Fruit fly (Drosophila melanogaster) whole organism, embryonic: ENCODE results near the gene witty.

ENCODE experiments used
- Abd-B ChIP-seq: fragments of 200-800 bp; sonication (Bioruptor generic); optimal IDR thresholded peaks from 2 replicates; lab custom pipeline; 2018; ENCODE audit warnings: missing biosample characterization, mild to moderate bottlenecking, missing genetic modification characterization, moderate library complexity
- CG10147 ChIP-seq: fragments of 200-800 bp; sonication (Bioruptor generic); optimal IDR thresholded peaks from 2 replicates; lab custom pipeline; 2019; ENCODE audit warnings: missing biosample characterization, mild to moderate bottlenecking, missing genetic modification characterization, moderate library complexity
- CG10267 ChIP-seq: fragments of 200-800 bp; sonication (Bioruptor generic); optimal IDR thresholded peaks from 2 replicates; lab custom pipeline; 2018; ENCODE audit warnings: missing biosample characterization, mild to moderate bottlenecking, missing genetic modification characterization, moderate library complexity
- CG10462 ChIP-seq: fragments of 200-800 bp; sonication (Bioruptor generic); optimal IDR thresholded peaks from 2 replicates; lab custom pipeline; 2016; ENCODE audit warnings: missing biosample characterization, missing genetic modification characterization
- CG10959 ChIP-seq: fragments of 200-800 bp; sonication (Bioruptor generic); IDR thresholded peaks from 2 replicates; pipeline ENCODE4 v1.3.6; 2022; ENCODE audit warnings: missing biosample characterization, missing genetic modification characterization
- CG11085 ChIP-seq: fragments of 200-800 bp; sonication (Bioruptor generic); IDR thresholded peaks from 2 replicates; pipeline ENCODE4 v1.3.6; 2022; ENCODE audit warnings: missing biosample characterization, missing genetic modification characterization
- CG12942 ChIP-seq: fragments of 200-800 bp; sonication (Bioruptor generic); optimal IDR thresholded peaks from 3 replicates; lab custom pipeline; 2016; ENCODE audit warnings: missing biosample characterization, missing genetic modification characterization
- CG13624 ChIP-seq: fragments of 200-800 bp; sonication (Bioruptor generic); optimal IDR thresholded peaks from 2 replicates; lab custom pipeline; 2016; ENCODE audit warnings: missing biosample characterization, missing genetic modification characterization
- CG14014 ChIP-seq: fragments of 200-800 bp; sonication (Bioruptor generic); IDR thresholded peaks from 2 replicates; pipeline ENCODE4 v1.3.6; 2022; ENCODE audit warnings: missing biosample characterization, missing genetic modification characterization
- CG17186 ChIP-seq: fragments of 200-800 bp; sonication (Bioruptor generic); optimal IDR thresholded peaks from 3 replicates; lab custom pipeline; 2017; ENCODE audit warnings: missing biosample characterization, missing genetic modification reagents, missing genetic modification characterization
- CG18764 ChIP-seq: fragments of 200-800 bp; sonication (Bioruptor generic); optimal IDR thresholded peaks from 3 replicates; lab custom pipeline; 2016; ENCODE audit warnings: missing biosample characterization, missing genetic modification characterization
- CG31388 ChIP-seq: fragments of 200-800 bp; sonication (Bioruptor generic); optimal IDR thresholded peaks from 2 replicates; lab custom pipeline; 2016; ENCODE audit warnings: missing biosample characterization, missing genetic modification characterization
- CG34224 ChIP-seq: fragments of 200-800 bp; sonication (Bioruptor generic); IDR thresholded peaks from 3 replicates; pipeline ENCODE4 v1.3.6; 2022; ENCODE audit warnings: missing biosample characterization, missing genetic modification characterization; ENCODE audit not compliant: partially characterized antibody
- CG3995 ChIP-seq: fragments of 200-800 bp; sonication (Bioruptor generic); optimal IDR thresholded peaks from 3 replicates; lab custom pipeline; 2016; ENCODE audit warnings: missing biosample characterization, missing genetic modification characterization
- CG6765 ChIP-seq: fragments of 200-800 bp; sonication (Bioruptor generic); optimal IDR thresholded peaks from 3 replicates; lab custom pipeline; 2017; ENCODE audit warnings: missing biosample characterization, mild to moderate bottlenecking, missing genetic modification characterization
- CG7928 ChIP-seq: fragments of 200-800 bp; sonication (Bioruptor generic); optimal IDR thresholded peaks from 2 replicates; lab custom pipeline; 2017; ENCODE audit warnings: missing biosample characterization, mild to moderate bottlenecking, missing genetic modification characterization
- Doc3 ChIP-seq: fragments of 200-800 bp; sonication (Bioruptor generic); IDR thresholded peaks from 3 replicates; pipeline ENCODE4 v1.3.6; 2022; ENCODE audit warnings: missing biosample characterization, missing genetic modification characterization; ENCODE audit not compliant: partially characterized antibody
- Ets97D ChIP-seq: fragments of 200-800 bp; sonication (Bioruptor generic); optimal IDR thresholded peaks from 3 replicates; lab custom pipeline; 2016; ENCODE audit warnings: missing biosample characterization, missing genetic modification characterization
- Fer3 ChIP-seq: fragments of 200-800 bp; sonication (Bioruptor generic); optimal IDR thresholded peaks from 2 replicates; lab custom pipeline; 2018; ENCODE audit warnings: missing biosample characterization, mild to moderate bottlenecking, missing genetic modification characterization, moderate library complexity
- Gsc ChIP-seq: fragments of 200-800 bp; sonication (Bioruptor generic); IDR thresholded peaks from 2 replicates; pipeline ENCODE4 v1.3.6; 2022; ENCODE audit warnings: missing biosample characterization, missing genetic modification characterization
- Gug ChIP-seq: fragments of 200-800 bp; sonication (Bioruptor generic); IDR thresholded peaks from 4 replicates; pipeline ENCODE4 v1.3.6; 2022; ENCODE audit warnings: missing biosample characterization, missing genetic modification characterization
- H2.0 ChIP-seq: fragments of 200-800 bp; sonication (Bioruptor generic); IDR thresholded peaks from 2 replicates; pipeline ENCODE4 v1.3.6; 2022; ENCODE audit warnings: missing biosample characterization, missing genetic modification characterization
- HLH54F ChIP-seq: fragments of 200-800 bp; sonication (Bioruptor generic); optimal IDR thresholded peaks from 3 replicates; lab custom pipeline; 2016; ENCODE audit warnings: missing biosample characterization, missing genetic modification characterization
- Hmr ChIP-seq: fragments of 200-800 bp; sonication (Bioruptor generic); optimal IDR thresholded peaks from 3 replicates; lab custom pipeline; 2017; ENCODE audit warnings: mild to moderate bottlenecking, missing biosample characterization, missing genetic modification reagents, missing genetic modification characterization
- Jarid2 ChIP-seq: fragments of 200-800 bp; sonication (Bioruptor generic); optimal IDR thresholded peaks from 3 replicates; lab custom pipeline; 2017; ENCODE audit warnings: mild to moderate bottlenecking, missing biosample characterization, missing genetic modification reagents, missing genetic modification characterization
- MBD-R2 ChIP-seq: fragments of 200-800 bp; sonication (Bioruptor generic); IDR thresholded peaks from 2 replicates; pipeline ENCODE4 v1.3.6; 2022; ENCODE audit warnings: missing biosample characterization, missing genetic modification characterization
- NfI ChIP-seq: fragments of 200-800 bp; sonication (Bioruptor generic); optimal IDR thresholded peaks from 3 replicates; lab custom pipeline; 2018; ENCODE audit warnings: missing biosample characterization, mild to moderate bottlenecking, missing genetic modification characterization, moderate library complexity
- Sox100B ChIP-seq: fragments of 200-800 bp; sonication (Bioruptor generic); optimal IDR thresholded peaks from 3 replicates; lab custom pipeline; 2018; ENCODE audit warnings: missing biosample characterization, mild to moderate bottlenecking, missing genetic modification characterization
- Stat92E ChIP-seq, 3 experiments: fragments of >200 bp in 2 of 3; fragments of 200-800 bp in 1 of 3; sonication (Bioruptor generic) in 1 of 3; optimal IDR thresholded peaks; 2 replicates each; lab custom pipeline; 2017 to 2019; ENCODE audit warnings: missing biosample characterization in 3 of 3, missing genetic modification characterization in 3 of 3, mild to moderate bottlenecking in 1 of 3, moderate library complexity in 1 of 3
- Usf ChIP-seq: fragments of 200-800 bp; sonication (Bioruptor generic); optimal IDR thresholded peaks from 2 replicates; lab custom pipeline; 2017; ENCODE audit warnings: missing genotype, missing biosample characterization, missing genetic modification characterization
- Vsx1 ChIP-seq: fragments of 200-800 bp; sonication (Bioruptor generic); optimal IDR thresholded peaks from 2 replicates; lab custom pipeline; 2017; ENCODE audit warnings: missing biosample characterization, mild to moderate bottlenecking, missing genetic modification characterization, missing genetic modification reagents
- br ChIP-seq: fragments of >200 bp; optimal IDR thresholded peaks from 2 replicates; lab custom pipeline; 2017
- bsh ChIP-seq, 2 experiments: fragments of 200-800 bp; sonication (Bioruptor generic); optimal IDR thresholded peaks; 2 replicates each; lab custom pipeline; 2017 to 2018; ENCODE audit warnings: mild to moderate bottlenecking in 2 of 2, missing biosample characterization in 2 of 2, missing genetic modification characterization in 2 of 2, moderate library complexity in 1 of 2
- chif ChIP-seq, 2 experiments: fragments of 200-800 bp; sonication (Bioruptor generic); optimal IDR thresholded peaks; 3 replicates each; lab custom pipeline; 2016; ENCODE audit warnings: missing biosample characterization in 2 of 2, missing genetic modification characterization in 2 of 2
- da ChIP-seq: fragments of 200-800 bp; sonication (Bioruptor generic); optimal IDR thresholded peaks from 2 replicates; lab custom pipeline; 2016; ENCODE audit warnings: missing biosample characterization, missing genetic modification characterization
- dimm ChIP-seq: fragments of 200-800 bp; sonication (Bioruptor generic); IDR thresholded peaks from 2 replicates; pipeline ENCODE4 v1.3.6; 2022; ENCODE audit warnings: missing biosample characterization, missing genetic modification characterization
- ems ChIP-seq: fragments of 200-800 bp; sonication (Bioruptor generic); optimal IDR thresholded peaks from 3 replicates; lab custom pipeline; 2016; ENCODE audit warnings: missing biosample characterization, missing genetic modification characterization
- eyg ChIP-seq: fragments of 200-800 bp; sonication (Bioruptor generic); optimal IDR thresholded peaks from 3 replicates; lab custom pipeline; 2016; ENCODE audit warnings: missing biosample characterization, missing genetic modification characterization
- gcm ChIP-seq: fragments of 200-800 bp; sonication (Bioruptor generic); optimal IDR thresholded peaks from 2 replicates; lab custom pipeline; 2019; ENCODE audit warnings: missing biosample characterization, mild to moderate bottlenecking, missing genetic modification characterization, moderate library complexity
- kni ChIP-seq: fragments of 200-800 bp; sonication (Bioruptor generic); optimal IDR thresholded peaks from 3 replicates; lab custom pipeline; 2017; ENCODE audit warnings: mild to moderate bottlenecking, missing biosample characterization, missing genetic modification reagents, missing genetic modification characterization
- pita ChIP-seq: fragments of 200-800 bp; sonication (Bioruptor generic); optimal IDR thresholded peaks from 2 replicates; lab custom pipeline; 2017; ENCODE audit warnings: missing biosample characterization, mild to moderate bottlenecking, missing genetic modification characterization
- run ChIP-seq: fragments of 200-800 bp; sonication (Bioruptor generic); optimal IDR thresholded peaks from 3 replicates; lab custom pipeline; 2018; ENCODE audit warnings: missing biosample characterization, mild to moderate bottlenecking, missing genetic modification characterization
- seq ChIP-seq: fragments of 200-800 bp; sonication (Bioruptor generic); IDR thresholded peaks from 2 replicates; pipeline ENCODE4 v1.3.6; 2022; ENCODE audit warnings: missing biosample characterization, missing genetic modification characterization
- sim ChIP-seq: fragments of 200-800 bp; sonication (Bioruptor generic); IDR thresholded peaks from 2 replicates; pipeline ENCODE4 v1.3.6; 2022; ENCODE audit warnings: missing biosample characterization, missing genetic modification characterization
- sqz ChIP-seq: fragments of 200-800 bp; sonication (Bioruptor generic); optimal IDR thresholded peaks from 3 replicates; lab custom pipeline; 2018; ENCODE audit warnings: missing biosample characterization, mild to moderate bottlenecking, missing genetic modification characterization
- ssp ChIP-seq: fragments of 200-800 bp; sonication (Bioruptor generic); IDR thresholded peaks from 2 replicates; pipeline ENCODE4 v1.3.6; 2022; ENCODE audit warnings: missing biosample characterization, missing genetic modification characterization
- tgo ChIP-seq: fragments of 200-800 bp; sonication (Bioruptor generic); IDR thresholded peaks from 3 replicates; pipeline ENCODE4 v1.3.6; 2022; ENCODE audit warnings: missing biosample characterization, missing genetic modification characterization
- tio ChIP-seq: fragments of 200-800 bp; sonication (Bioruptor generic); optimal IDR thresholded peaks from 2 replicates; lab custom pipeline; 2017; ENCODE audit warnings: missing biosample characterization, missing genetic modification characterization, inconsistent platforms
- zen2 ChIP-seq: fragments of 200-800 bp; sonication (Bioruptor generic); IDR thresholded peaks from 3 replicates; pipeline ENCODE4 v1.3.6; 2022; ENCODE audit warnings: missing biosample characterization, missing genetic modification characterization; ENCODE audit not compliant: partially characterized antibody
- zfh2 ChIP-seq: fragments of 200-800 bp; sonication (Bioruptor generic); optimal IDR thresholded peaks from 2 replicates; lab custom pipeline; 2016; ENCODE audit warnings: missing biosample characterization, missing genetic modification characterization

witty gene

dm6 chr2L:8384108-8384601 is 46.1 kb downstream of the witty start, which contains the start of the genes Dad1 and CG13384 (continued):
- peak; percentile 69 for TF ChIP-seq CG10959
- TF ChIP-seq CG17186 (GFP tag; lab: Kevin White, UChicago), result peak; percentile 59
- peak; percentile 83 for TF ChIP-seq run (tag; lab: Kevin White, UChicago)
- TF ChIP-seq CG10462 (GFP tag; lab: Kevin White, UChicago), result peak; percentile 81
- peak; percentile 83 for TF ChIP-seq CG18764 (GFP tag; lab: Kevin White, UChicago)
- peak; percentile 92 for TF ChIP-seq CG10267 (tag; lab: Kevin White, UChicago)
- TF ChIP-seq CG11085 (GFP tag; lab: Robert Waterston, UW), result peak; percentile 91
- peak; percentile 93 for TF ChIP-seq gcm
- peak; percentile 91 for TF ChIP-seq seq (GFP tag; lab: Robert Waterston, UW)
- no peak for TF ChIP-seq eyg (GFP tag; lab: Kevin White, UChicago)
- TF ChIP-seq Hmr (GFP tag; lab: Kevin White, UChicago), result peak; percentile 94
- TF ChIP-seq Gug (GFP tag; lab: Robert Waterston, UW), result peak; percentile 78
- peak; percentile 63 for TF ChIP-seq zfh2
- peak; percentile 64 for TF ChIP-seq HLH54F (GFP tag; lab: Kevin White, UChicago)
- peak; percentile 86 for TF ChIP-seq ssp (GFP tag; lab: Robert Waterston, UW)
- peak; percentile 89 for TF ChIP-seq H2.0 (GFP tag; lab: Robert Waterston, UW)
- TF ChIP-seq dimm, result peak; percentile 58
- peak; percentile 43 for TF ChIP-seq CG3995
- no peak for TF ChIP-seq da (GFP tag; lab: Kevin White, UChicago)
- TF ChIP-seq CG6765 (GFP tag; lab: Kevin White, UChicago), result peak; percentile 94
- TF ChIP-seq NfI (GFP tag; lab: Kevin White, UChicago), result peak; percentile 91
- TF ChIP-seq Doc3, result peak; percentile 32; the same call in 1 of the 3 replicates
- TF ChIP-seq pita (GFP tag; lab: Kevin White, UChicago), result no peak
- TF ChIP-seq kni, result peak; percentile 59
- TF ChIP-seq tio (GFP tag; lab: Kevin White, UChicago), result peak; percentile 88
- no peak for TF ChIP-seq br (lab: Kevin White, UChicago)
- TF ChIP-seq Fer3 (tag; lab: Kevin White, UChicago), result peak; percentile 95
- TF ChIP-seq bsh (GFP tag; optimal IDR thresholded peaks at IDR 0.05; lab: Kevin White, UChicago), result peak in 1 of 2 experiments; percentile 90
- peak; percentile 84 for TF ChIP-seq sqz
- peak; percentile 69 for TF ChIP-seq Jarid2 (GFP tag; lab: Kevin White, UChicago)
- TF ChIP-seq Vsx1, result peak; percentile 78
- peak; percentile 46 to 74 for TF ChIP-seq chif (GFP tag; optimal IDR thresholded peaks at IDR 0.05; lab: Kevin White, UChicago)
- TF ChIP-seq CG12942 (GFP tag; lab: Kevin White, UChicago), result peak; percentile 86
- peak; percentile 78 for TF ChIP-seq CG31388 (GFP tag; lab: Kevin White, UChicago)
- peak; percentile 48 for TF ChIP-seq ems
- TF ChIP-seq CG34224 (GFP tag; lab: Robert Waterston, UW), result peak; percentile 35; the same call in 2 of the 3 replicates
- peak; percentile 65; the same call in 1 of the 2 replicates for TF ChIP-seq MBD-R2 (GFP tag; lab: Robert Waterston, UW)
- peak; percentile 94 for TF ChIP-seq CG14014 (GFP tag; lab: Robert Waterston, UW)
- TF ChIP-seq CG13624 (GFP tag; lab: Kevin White, UChicago), result peak; percentile 44
- TF ChIP-seq tgo (GFP tag; lab: Robert Waterston, UW), result peak; percentile 94
- peak; percentile 86 for TF ChIP-seq Usf (GFP tag; lab: Kevin White, UChicago)
- peak; percentile 47 for TF ChIP-seq Gsc (GFP tag; lab: Robert Waterston, UW)
- peak; percentile 60 for TF ChIP-seq CG7928 (GFP tag; lab: Kevin White, UChicago)
- no peak for TF ChIP-seq zen2 (GFP tag; lab: Robert Waterston, UW)
- TF ChIP-seq CG10147 (GFP tag; lab: Kevin White, UChicago), result peak; percentile 94
- TF ChIP-seq Stat92E (GFP tag; optimal IDR thresholded peaks at IDR 0.05; lab: Kevin White, UChicago), result peak in 1 of 3 experiments; percentile 81
- TF ChIP-seq Ets97D (GFP tag; lab: Kevin White, UChicago), result peak; percentile 55
- peak; percentile 93 for TF ChIP-seq Sox100B
- peak; percentile 94 for TF ChIP-seq Abd-B (GFP tag; lab: Kevin White, UChicago)
- peak; percentile 53; the same call in 1 of the 2 replicates for TF ChIP-seq sim (GFP tag; lab: Robert Waterston, UW)
